Worm (Caenorhabditis elegans) whole organism, midembryonic: Measurements from ENCODE around the gene cpg-8.

Source experiments
- med-1 ChIP-seq: sonication (generic microtip); optimal IDR thresholded peaks from 2 replicates; lab custom pipeline; 2017; ENCODE audit warnings: missing genetic modification characterization, mild to moderate bottlenecking, missing compliant biosample characterization, antibody characterized with exemption, missing genetic modification reagents; ENCODE audit not compliant: insufficient read depth
- tab-1 ChIP-seq: fragments of 200-800 bp; sonication (Bioruptor generic); IDR thresholded peaks from 2 replicates; pipeline ENCODE4 v1.3.6; 2022; ENCODE audit warnings: missing genetic modification characterization, missing compliant biosample characterization
- ztf-23 ChIP-seq: fragments of 200-800 bp; sonication (Bioruptor generic); IDR thresholded peaks from 2 replicates; pipeline ENCODE4 v1.3.6; 2022; ENCODE audit warnings: missing genetic modification reagents, missing genetic modification characterization, missing compliant biosample characterization
- ztf-29 ChIP-seq: fragments of 200-800 bp; sonication (Bioruptor generic); IDR thresholded peaks from 2 replicates; pipeline ENCODE4 v1.3.6; 2022; ENCODE audit warnings: missing genetic modification reagents, missing genetic modification characterization, missing compliant biosample characterization

- no peak for TF ChIP-seq ztf-23 (GFP tag; lab: Robert Waterston, UW)
- TF ChIP-seq ztf-29 (GFP tag; lab: Robert Waterston, UW), result no peak
- no peak for TF ChIP-seq med-1
- TF ChIP-seq tab-1 (GFP tag; lab: Robert Waterston, UW), result no peak
These were observed 18.2 kb upstream of the cpg-8 start, which contains the start of gene oac-24 for ce11 chrV:4710464-4710863.
